Fruit fly (Drosophila melanogaster) whole organism, wandering third instar larva: Measurements from ENCODE around the gene Tbc1d8-9.

Source experiments
- Abd-B ChIP-seq: fragments of >200 bp; optimal IDR thresholded peaks from 2 replicates; lab custom pipeline; 2017; ENCODE audit warnings: missing biosample characterization, missing genetic modification characterization
- CG32264 ChIP-seq: fragments of 200-800 bp; sonication (Bioruptor generic); optimal IDR thresholded peaks from 2 replicates; lab custom pipeline; 2016; ENCODE audit warnings: missing biosample characterization, missing genetic modification characterization
- HLH106 ChIP-seq: fragments of 200-800 bp; optimal IDR thresholded peaks from 3 replicates; lab custom pipeline; 2019; ENCODE audit warnings: missing biosample characterization, mild to moderate bottlenecking, missing genetic modification characterization, moderate library complexity
- Hr83 ChIP-seq: fragments of 200-300 bp; sonication (Bioruptor generic); optimal IDR thresholded peaks from 2 replicates; lab custom pipeline; 2016; ENCODE audit warnings: missing biosample characterization, mild to moderate bottlenecking, missing genetic modification characterization, moderate library complexity; ENCODE audit not compliant: poor library complexity, severe bottlenecking
- Jra ChIP-seq: sonication (Bioruptor generic); optimal IDR thresholded peaks from 2 replicates; lab custom pipeline; 2016; ENCODE audit warnings: missing biosample characterization, missing genetic modification characterization
- Mio ChIP-seq: sonication (Bioruptor generic); optimal IDR thresholded peaks from 2 replicates; lab custom pipeline; 2016; ENCODE audit warnings: missing biosample characterization, missing genetic modification characterization
- Myc ChIP-seq: fragments of >200 bp; optimal IDR thresholded peaks from 2 replicates; lab custom pipeline; 2017
- OdsH ChIP-seq: fragments of 200-800 bp; sonication (Bioruptor generic); optimal IDR thresholded peaks from 2 replicates; lab custom pipeline; 2016; ENCODE audit warnings: missing biosample characterization, mild to moderate bottlenecking, missing genetic modification characterization
- Rel ChIP-seq, 2 experiments: fragments of 200-800 bp; sonication (Bioruptor generic) in 1 of 2; optimal IDR thresholded peaks; 2 replicates in 1 of 2; 3 replicates in 1 of 2; lab custom pipeline; 2016 to 2019; ENCODE audit warnings: mild to moderate bottlenecking in 2 of 2, missing biosample characterization in 2 of 2, missing genetic modification characterization in 2 of 2, moderate library complexity in 1 of 2
- Sp1 ChIP-seq: fragments of 200-800 bp; sonication (Bioruptor generic); optimal IDR thresholded peaks from 3 replicates; lab custom pipeline; 2019; ENCODE audit warnings: missing biosample characterization, mild to moderate bottlenecking, missing genetic modification characterization, moderate library complexity
- Vsx2 ChIP-seq: fragments of 200-300, 225-300 bp; sonication (Bioruptor generic); optimal IDR thresholded peaks from 2 replicates; lab custom pipeline; 2018; ENCODE audit warnings: missing biosample characterization, missing genetic modification characterization; ENCODE audit not compliant: partially characterized antibody
- br ChIP-seq: fragments of 200-800 bp; sonication (Bioruptor generic); optimal IDR thresholded peaks from 2 replicates; lab custom pipeline; 2016; ENCODE audit warnings: missing biosample characterization, missing genetic modification characterization
- dl ChIP-seq, 2 experiments: fragments of 175-275, 200-275 bp in 1 of 2; fragments of 200-275 bp in 1 of 2; sonication (Bioruptor generic); optimal IDR thresholded peaks; lab custom pipeline; 2018; ENCODE audit warnings: mild to moderate bottlenecking in 2 of 2, missing biosample characterization in 2 of 2, missing genetic modification characterization in 2 of 2, moderate library complexity in 2 of 2; ENCODE audit not compliant: partially characterized antibody in 2 of 2, insufficient read depth in 1 of 2
- dmrt93B ChIP-seq: fragments of 200-800 bp; sonication (Bioruptor generic); optimal IDR thresholded peaks from 2 replicates; lab custom pipeline; 2018; ENCODE audit warnings: missing biosample characterization, mild to moderate bottlenecking, missing genetic modification characterization
- dsf ChIP-seq: sonication (Bioruptor generic); optimal IDR thresholded peaks from 2 replicates; lab custom pipeline; 2016; ENCODE audit warnings: missing biosample characterization, missing genetic modification characterization, borderline replicate concordance
- ey ChIP-seq: fragments of 200-800 bp; sonication (Bioruptor generic); optimal IDR thresholded peaks from 2 replicates; lab custom pipeline; 2016; ENCODE audit warnings: missing biosample characterization, missing genetic modification characterization
- foxo ChIP-seq, 2 experiments: fragments of 200-800 bp; sonication (Bioruptor generic); optimal IDR thresholded peaks; 2 replicates in 1 of 2; 3 replicates in 1 of 2; lab custom pipeline; 2016 to 2017; ENCODE audit warnings: missing biosample characterization in 2 of 2, missing genetic modification characterization in 2 of 2
- fru ChIP-seq: fragments of 200-800 bp; sonication (Bioruptor generic); optimal IDR thresholded peaks from 3 replicates; lab custom pipeline; 2016; ENCODE audit warnings: missing biosample characterization, mild to moderate bottlenecking, missing genetic modification characterization
- h ChIP-seq: fragments of 200-800 bp; sonication (Bioruptor generic); optimal IDR thresholded peaks from 3 replicates; lab custom pipeline; 2016; ENCODE audit warnings: missing biosample characterization, mild to moderate bottlenecking, missing genetic modification characterization
- pan ChIP-seq: fragments of >200 bp; optimal IDR thresholded peaks from 2 replicates; lab custom pipeline; 2017
- psq ChIP-seq: fragments of 200-800 bp; sonication (Bioruptor generic); optimal IDR thresholded peaks from 3 replicates; lab custom pipeline; 2017; ENCODE audit warnings: missing biosample characterization, mild to moderate bottlenecking, missing genetic modification characterization, moderate library complexity
- rgr ChIP-seq: fragments of 200-800 bp; sonication (Bioruptor generic); optimal IDR thresholded peaks from 3 replicates; lab custom pipeline; 2016; ENCODE audit warnings: missing biosample characterization, mild to moderate bottlenecking, missing genetic modification characterization
- sage ChIP-seq: fragments of 200-800 bp; sonication (Bioruptor generic); optimal IDR thresholded peaks from 2 replicates; lab custom pipeline; 2016; ENCODE audit warnings: missing biosample characterization, mild to moderate bottlenecking, missing genetic modification characterization
- sv ChIP-seq: fragments of 200-800 bp; sonication (Bioruptor generic); optimal IDR thresholded peaks from 3 replicates; lab custom pipeline; 2016; ENCODE audit warnings: missing biosample characterization, missing genetic modification characterization
- tai ChIP-seq: sonication (Bioruptor generic); optimal IDR thresholded peaks from 2 replicates; lab custom pipeline; 2016; ENCODE audit warnings: missing biosample characterization, missing genetic modification characterization
- usp ChIP-seq: fragments of >200 bp; optimal IDR thresholded peaks from 2 replicates; lab custom pipeline; 2017; ENCODE audit warnings: missing biosample characterization, missing genetic modification characterization
- woc ChIP-seq: sonication (Bioruptor generic); optimal IDR thresholded peaks from 2 replicates; lab custom pipeline; 2016; ENCODE audit warnings: missing biosample characterization, mild to moderate bottlenecking, missing genetic modification characterization

The Tbc1d8-9 gene

dm6 chr3L:21347197-21347831 is 3.8 kb upstream of the Tbc1d8-9 start:
- TF ChIP-seq foxo (GFP tag; optimal IDR thresholded peaks at IDR 0.05; lab: Kevin White, UChicago) (peak in 1 of 2 experiments; percentile 59), usp (GFP tag; lab: Kevin White, UChicago) (no peak), dmrt93B (GFP tag; lab: Kevin White, UChicago) (peak; percentile 3), ey (GFP tag; lab: Kevin White, UChicago) (peak; percentile 22), CG32264 (GFP tag; lab: Kevin White, UChicago) (peak; percentile 40), sv (peak; percentile 38), Vsx2 (no peak), HLH106 (tag; lab: Kevin White, UChicago) (no peak), br (GFP tag; lab: Kevin White, UChicago) (peak; percentile 26), Mio (GFP tag; lab: Kevin White, UChicago) (no peak), psq (GFP tag; lab: Kevin White, UChicago) (peak; percentile 28), Hr83 (GFP tag; lab: Kevin White, UChicago) (no peak), woc (GFP tag; lab: Kevin White, UChicago) (peak; percentile 31), fru (peak; percentile 64), rgr (GFP tag; lab: Kevin White, UChicago) (peak; percentile 43)
- TF ChIP-seq, all 38 proteins: peak for 10

dm6 chr3L:21346463-21347196 is 3.1 kb upstream of the Tbc1d8-9 start:
- TF ChIP-seq psq (GFP tag; lab: Kevin White, UChicago): peak; percentile 72
- TF ChIP-seq dmrt93B (GFP tag; lab: Kevin White, UChicago): no peak
- no peak for TF ChIP-seq Sp1 (GFP tag; lab: Kevin White, UChicago)
- TF ChIP-seq h: peak; percentile 29
- TF ChIP-seq Jra (GFP tag; lab: Kevin White, UChicago): peak; percentile 33

- no peak for TF ChIP-seq dl (GFP tag; optimal IDR thresholded peaks at IDR 0.05; lab: Kevin White, UChicago; ENCODE audit: insufficient read depth in 1 of 2, partially characterized antibody in 2 of 2)
- TF ChIP-seq Rel (GFP tag; optimal IDR thresholded peaks at IDR 0.05; lab: Kevin White, UChicago): no peak
- TF ChIP-seq Rel (tag; optimal IDR thresholded peaks at IDR 0.05; lab: Kevin White, UChicago): peak; percentile 17
Observed at dm6 chr3L:21342592-21342991, 924 bp downstream of the Tbc1d8-9 start.

- TF ChIP-seq usp (GFP tag; lab: Kevin White, UChicago): no peak
- TF ChIP-seq OdsH (GFP tag; lab: Kevin White, UChicago): no peak
- no peak for TF ChIP-seq pan
- peak; percentile 84 for TF ChIP-seq Myc (lab: Kevin White, UChicago)
- TF ChIP-seq br (GFP tag; lab: Kevin White, UChicago): no peak
- TF ChIP-seq CG32264 (GFP tag; lab: Kevin White, UChicago): no peak
- TF ChIP-seq Mio (GFP tag; lab: Kevin White, UChicago): no peak
- TF ChIP-seq foxo (GFP tag; optimal IDR thresholded peaks at IDR 0.05; lab: Kevin White, UChicago): no peak
- TF ChIP-seq Vsx2: no peak
Observed at dm6 chr3L:21334999-21335631, 8.4 kb downstream of the Tbc1d8-9 start, which contains the start of gene Tsr1. Gene Tsr1, plus strand, starts transcription at chr3L:21335215.

- TF ChIP-seq sage: no peak
- no peak for TF ChIP-seq pan
- TF ChIP-seq dsf (GFP tag; lab: Kevin White, UChicago): no peak
- TF ChIP-seq Jra (GFP tag; lab: Kevin White, UChicago): no peak
- TF ChIP-seq psq (GFP tag; lab: Kevin White, UChicago): no peak
- no peak for TF ChIP-seq tai (GFP tag; lab: Kevin White, UChicago)
- TF ChIP-seq ey (GFP tag; lab: Kevin White, UChicago): no peak
- TF ChIP-seq usp (GFP tag; lab: Kevin White, UChicago): no peak
- no peak for TF ChIP-seq rgr (GFP tag; lab: Kevin White, UChicago)
- TF ChIP-seq Abd-B: no peak
Observed at dm6 chr3L:21324724-21325123, 18.8 kb downstream of the Tbc1d8-9 start.
